Fruit fly (Drosophila melanogaster): ENCODE results near the gene msd5.

The msd5 gene

DNA sequence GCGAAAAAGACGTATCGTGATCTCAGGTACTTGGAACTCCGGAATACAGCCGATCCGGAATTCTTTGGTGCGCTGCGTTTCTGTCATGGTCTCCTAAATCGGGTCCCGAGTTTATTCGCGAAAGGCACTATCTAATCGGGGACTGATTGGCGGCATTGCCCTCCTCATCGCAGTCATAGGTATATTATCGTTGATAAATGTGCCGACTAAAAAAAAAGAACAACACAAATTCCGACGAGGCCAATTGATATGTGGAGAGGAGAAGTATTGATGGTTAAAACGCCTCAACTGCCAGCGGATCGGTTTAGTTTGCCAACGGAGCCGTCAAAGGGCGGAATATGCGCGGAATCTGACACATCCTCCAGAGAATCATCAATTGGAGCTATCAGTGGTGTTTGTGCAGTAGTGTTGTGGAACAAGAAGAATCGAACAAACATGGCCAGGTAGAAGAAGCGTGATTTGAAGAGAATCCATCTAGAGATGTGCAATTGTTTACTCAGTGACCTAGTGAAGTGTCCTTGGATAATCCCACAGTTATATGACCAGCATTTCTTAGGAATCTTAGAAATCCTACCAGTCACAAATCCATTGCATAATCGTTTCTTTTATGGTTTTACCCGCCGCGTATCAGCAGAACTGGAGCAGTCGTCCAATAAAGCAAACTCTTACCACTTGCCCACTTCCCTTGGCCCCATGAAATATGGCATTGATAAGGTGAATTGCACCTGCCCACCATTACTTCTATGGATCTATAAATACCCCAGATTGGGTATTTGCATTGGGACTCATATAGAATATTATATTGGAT, 7.9 kb downstream of the msd5 start (continued):
- TF ChIP-seq peb (GFP tag; IDR thresholded peaks at IDR 0.05) (no peak), B-H2 (GFP tag; optimal IDR thresholded peaks at IDR 0.05) (peak; percentile 1), CG34376 (GFP tag; optimal IDR thresholded peaks at IDR 0.05) (peak; percentile 89), trh (GFP tag; optimal IDR thresholded peaks at IDR 0.05) (no peak), gem (tag; optimal IDR thresholded peaks at IDR 0.05) (no peak), slp2 (GFP tag; optimal IDR thresholded peaks at IDR 0.05) (no peak), Fer2 (tag; optimal IDR thresholded peaks at IDR 0.05) (no peak), exex (tag; optimal IDR thresholded peaks at IDR 0.05) (peak; percentile 77), CG8089 (GFP tag; optimal IDR thresholded peaks at IDR 0.05) (no peak), HLHmδ (GFP tag; optimal IDR thresholded peaks at IDR 0.05) (no peak), GATAe (GFP tag; conservative IDR thresholded peaks at IDR 0.05) (peak; percentile 84), H15 (GFP tag; IDR thresholded peaks at IDR 0.05) (no peak), CG7271 (tag; optimal IDR thresholded peaks at IDR 0.05) (no peak), CG4424 (GFP tag; optimal IDR thresholded peaks at IDR 0.05) (no peak), sd (tag; optimal IDR thresholded peaks at IDR 0.05) (peak; percentile 73), wek (GFP tag; optimal IDR thresholded peaks at IDR 0.05) (no peak), usp (GFP tag; optimal IDR thresholded peaks at IDR 0.05) (no peak), CG10543 (GFP tag; optimal IDR thresholded peaks at IDR 0.05) (peak; percentile 47), dm (GFP tag; optimal IDR thresholded peaks at IDR 0.05) (no peak), Pdp1 (GFP tag; optimal IDR thresholded peaks at IDR 0.05) (peak in 1 of 2 experiments; percentile 91), fd102C (GFP tag; optimal IDR thresholded peaks at IDR 0.05) (no peak)

- TF ChIP-seq gem (tag; optimal IDR thresholded peaks at IDR 0.05) (peak; percentile 84), CG33557 (GFP tag; optimal IDR thresholded peaks at IDR 0.05) (peak; percentile 88), CG31388 (GFP tag; optimal IDR thresholded peaks at IDR 0.05) (peak; percentile 18), pfk (GFP tag; optimal IDR thresholded peaks at IDR 0.05) (no peak), CG4424 (GFP tag; optimal IDR thresholded peaks at IDR 0.05) (peak; percentile 74), CG17385 (GFP tag; optimal IDR thresholded peaks at IDR 0.05) (peak; percentile 73), Tbp (GFP tag; optimal IDR thresholded peaks at IDR 0.05) (no peak), eyg (GFP tag; optimal IDR thresholded peaks at IDR 0.05) (peak; percentile 25), so (GFP tag; IDR thresholded peaks at IDR 0.05) (0 out of 3 replicates have a peak, but pooled peaks have one; percentile 45), CG9215 (GFP tag; IDR thresholded peaks at IDR 0.05) (no peak), CG18599 (GFP tag; optimal IDR thresholded peaks at IDR 0.05) (peak; percentile 50), pita (GFP tag; optimal IDR thresholded peaks at IDR 0.05) (no peak), CG42726 (GFP tag; IDR thresholded peaks at IDR 0.05; ENCODE audit: partially characterized antibody) (no peak), CG12299 (tag; optimal IDR thresholded peaks at IDR 0.05) (no peak), CG33213 (GFP tag; optimal IDR thresholded peaks at IDR 0.05) (peak; percentile 45), abd-A (tag; optimal IDR thresholded peaks at IDR 0.05) (no peak), rib (GFP tag; IDR thresholded peaks at IDR 0.05) (no peak), CG14441 (GFP tag; IDR thresholded peaks at IDR 0.05) (peak; percentile 40; the same call in 1 of the 2 replicates), dimm (GFP tag; IDR thresholded peaks at IDR 0.05) (no peak), CG12236 (GFP tag; optimal IDR thresholded peaks at IDR 0.05) (peak; percentile 67), dan (GFP tag; IDR thresholded peaks at IDR 0.05) (peak; percentile 10; the same call in 1 of the 2 replicates), CG1647 (GFP tag; optimal IDR thresholded peaks at IDR 0.05) (peak; percentile 22), lov (optimal IDR thresholded peaks at IDR 0.05) (no peak), lov (GFP tag; IDR thresholded peaks at IDR 0.05) (peak; percentile 44; the same call in 1 of the 3 replicates), CG3726 (GFP tag; IDR thresholded peaks at IDR 0.05) (no peak), Ada2b (GFP tag; IDR thresholded peaks at IDR 0.05) (peak; percentile 30; the same call in 1 of the 2 replicates), Max (GFP tag; optimal IDR thresholded peaks at IDR 0.05) (peak; percentile 2), CG9932 (GFP tag; IDR thresholded peaks at IDR 0.05) (peak; percentile 22; the same call in 1 of the 2 replicates), Dp (GFP tag; optimal IDR thresholded peaks at IDR 0.05) (no peak), onecut (GFP tag; IDR thresholded peaks at IDR 0.05) (peak; percentile 62)
Measured at dm6 chr3L:1323136-1323535, 9.8 kb downstream of the msd5 start.

Measured in whole organism, embryonic.